Fruit fly (Drosophila melanogaster) whole organism, adult: ENCODE measurements around the gene CG12885.

Experiments used
- CG11617 ChIP-seq: fragments of 200-800 bp; sonication (Bioruptor generic); optimal IDR thresholded peaks from 2 replicates; lab custom pipeline; 2017; ENCODE audit warnings: mild to moderate bottlenecking, missing biosample characterization, missing genetic modification reagents, missing genetic modification characterization
- CG12768 ChIP-seq: fragments of 200-800 bp; sonication (Bioruptor generic); optimal IDR thresholded peaks from 2 replicates; lab custom pipeline; 2017; ENCODE audit warnings: missing biosample characterization, missing genetic modification characterization, mild to moderate bottlenecking, moderate library complexity, missing genetic modification reagents
- CG14711 ChIP-seq: fragments of 200-800 bp; sonication (Bioruptor generic); optimal IDR thresholded peaks from 2 replicates; lab custom pipeline; 2018; ENCODE audit warnings: missing biosample characterization, mild to moderate bottlenecking, missing genetic modification characterization, moderate library complexity
- CG1620 ChIP-seq: fragments of 200-800 bp; sonication (Bioruptor generic); optimal IDR thresholded peaks from 2 replicates; lab custom pipeline; 2016; ENCODE audit warnings: missing biosample characterization, missing genetic modification characterization
- CG33017 ChIP-seq: fragments of 200-800 bp; sonication (Bioruptor generic); optimal IDR thresholded peaks from 2 replicates; lab custom pipeline; 2018; ENCODE audit warnings: missing biosample characterization, mild to moderate bottlenecking, missing genetic modification characterization, moderate library complexity
- CG5204 ChIP-seq: fragments of 200-800 bp; sonication (Bioruptor generic); optimal IDR thresholded peaks from 2 replicates; lab custom pipeline; 2016; ENCODE audit warnings: missing biosample characterization, missing genetic modification characterization
- CG7045 ChIP-seq: fragments of 200-800 bp; sonication (Bioruptor generic); optimal IDR thresholded peaks from 2 replicates; lab custom pipeline; 2017; ENCODE audit warnings: missing biosample characterization, mild to moderate bottlenecking, missing genetic modification characterization
- CG7101 ChIP-seq: fragments of 200-800 bp; sonication (Bioruptor generic); optimal IDR thresholded peaks from 2 replicates; lab custom pipeline; 2018; ENCODE audit warnings: missing biosample characterization, mild to moderate bottlenecking, missing genetic modification characterization, moderate library complexity
- Clk ChIP-seq: fragments of 200-800 bp; sonication (Bioruptor generic); optimal IDR thresholded peaks from 2 replicates; lab custom pipeline; 2017; ENCODE audit warnings: missing biosample characterization, missing genetic modification characterization
- Crg-1 ChIP-seq: fragments of 200-800 bp; sonication (Bioruptor generic); optimal IDR thresholded peaks from 2 replicates; lab custom pipeline; 2016; ENCODE audit warnings: missing biosample characterization, missing genetic modification characterization
- Hr96 ChIP-seq: fragments of 200-800 bp; sonication (Bioruptor generic); optimal IDR thresholded peaks from 2 replicates; lab custom pipeline; 2016; ENCODE audit warnings: missing biosample characterization, missing genetic modification characterization
- Mnt ChIP-seq: fragments of 200-800 bp; sonication (Bioruptor generic); optimal IDR thresholded peaks from 2 replicates; lab custom pipeline; 2016; ENCODE audit warnings: missing biosample characterization, mild to moderate bottlenecking, missing genetic modification characterization
- bab1 ChIP-seq: fragments of 200-800 bp; sonication (Bioruptor generic); optimal IDR thresholded peaks from 3 replicates; lab custom pipeline; 2019; ENCODE audit warnings: missing biosample characterization, mild to moderate bottlenecking, missing genetic modification characterization, moderate library complexity
- cic ChIP-seq: fragments of 200-800 bp; sonication (Bioruptor generic); optimal IDR thresholded peaks from 2 replicates; lab custom pipeline; 2017; ENCODE audit warnings: missing biosample characterization, mild to moderate bottlenecking, missing genetic modification characterization, moderate library complexity
- cnc ChIP-seq, 2 experiments: fragments of >200 bp; optimal IDR thresholded peaks; 2 replicates each; lab custom pipeline; 2017
- kay ChIP-seq: fragments of 200-800 bp; sonication (Bioruptor generic); peaks from one replicate; lab custom pipeline; 2016; ENCODE audit warnings: missing biosample characterization, missing genetic modification characterization, borderline replicate concordance
- ovo ChIP-seq: fragments of 200-800 bp; sonication (Bioruptor generic); optimal IDR thresholded peaks from 2 replicates; lab custom pipeline; 2016; ENCODE audit warnings: missing biosample characterization, missing genetic modification characterization
- pad ChIP-seq: fragments of 200-800 bp; sonication (Bioruptor generic); optimal IDR thresholded peaks from 3 replicates; lab custom pipeline; 2017; ENCODE audit warnings: missing biosample characterization, missing genetic modification characterization, mild to moderate bottlenecking, moderate library complexity, missing genetic modification reagents
- tj ChIP-seq: fragments of 200-800 bp; sonication (Bioruptor generic); optimal IDR thresholded peaks from 3 replicates; lab custom pipeline; 2017; ENCODE audit warnings: missing biosample characterization, mild to moderate bottlenecking, missing genetic modification characterization, moderate library complexity
- toe ChIP-seq: fragments of 200-800 bp; sonication (Bioruptor generic); optimal IDR thresholded peaks from 2 replicates; lab custom pipeline; 2016; ENCODE audit warnings: missing biosample characterization, missing genetic modification characterization

The CG12885 gene

dm6 chr3R:27517157-27517556 is 3.5 kb upstream of the CG12885 start, which contains the start of gene CG13972:
Gene CG13972 (minus strand): TSS chr3R:27517257.
- TF ChIP-seq cnc (optimal IDR thresholded peaks at IDR 0.05; lab: Kevin White, UChicago) = no peak
- TF ChIP-seq Crg-1 = no peak
- no peak for TF ChIP-seq CG11617
- TF ChIP-seq CG7045 (GFP tag; lab: Kevin White, UChicago) = no peak
- TF ChIP-seq Hr96 (GFP tag; lab: Kevin White, UChicago) = no peak
- no peak for TF ChIP-seq pad (GFP tag; lab: Kevin White, UChicago)
- no peak for TF ChIP-seq bab1 (GFP tag; lab: Kevin White, UChicago)

- TF ChIP-seq CG5204 = no peak
- no peak for TF ChIP-seq ovo (GFP tag; lab: Kevin White, UChicago)
- TF ChIP-seq tj (GFP tag; lab: Kevin White, UChicago) = no peak
- TF ChIP-seq CG1620 = no peak
- no peak for TF ChIP-seq Hr96 (GFP tag; lab: Kevin White, UChicago)
- no peak for TF ChIP-seq toe (GFP tag; lab: Kevin White, UChicago)
- no peak for TF ChIP-seq CG14711 (tag; lab: Kevin White, UChicago)
- TF ChIP-seq Crg-1 = no peak
- TF ChIP-seq CG12768 (GFP tag; lab: Kevin White, UChicago) = no peak
- no peak for TF ChIP-seq pad (GFP tag; lab: Kevin White, UChicago)
- TF ChIP-seq CG33017 (tag; lab: Kevin White, UChicago) = no peak
Observed at dm6 chr3R:27519879-27520278, 787 bp upstream of the CG12885 start.

dm6 chr3R:27533225-27533624 is 12.6 kb downstream of the CG12885 start:
- TF ChIP-seq cnc (optimal IDR thresholded peaks at IDR 0.05; lab: Kevin White, UChicago) (no peak), CG12768 (GFP tag; lab: Kevin White, UChicago) (no peak), CG5204 (no peak), CG33017 (tag; lab: Kevin White, UChicago) (no peak), CG14711 (tag; lab: Kevin White, UChicago) (no peak), Crg-1 (no peak), pad (GFP tag; lab: Kevin White, UChicago) (no peak), kay (no peak), tj (GFP tag; lab: Kevin White, UChicago) (no peak)

dm6 chr3R:27542197-27542596 is 21.5 kb downstream of the CG12885 start, which contains the start of gene Gr98b:
Gene Gr98b (plus strand): TSS chr3R:27542497.
- TF ChIP-seq CG7045 (GFP tag; lab: Kevin White, UChicago) = no peak
- no peak for TF ChIP-seq kay
- TF ChIP-seq Crg-1 = no peak
- TF ChIP-seq cnc (optimal IDR thresholded peaks at IDR 0.05; lab: Kevin White, UChicago) = no peak
- no peak for TF ChIP-seq CG12768 (GFP tag; lab: Kevin White, UChicago)
- no peak for TF ChIP-seq CG5204
- no peak for TF ChIP-seq CG7101 (tag; lab: Kevin White, UChicago)
- no peak for TF ChIP-seq Clk
- TF ChIP-seq cic (GFP tag; lab: Kevin White, UChicago) = no peak
- no peak for TF ChIP-seq CG11617
- no peak for TF ChIP-seq bab1 (GFP tag; lab: Kevin White, UChicago)
- TF ChIP-seq CG1620 = no peak
- TF ChIP-seq toe (GFP tag; lab: Kevin White, UChicago) = no peak
- no peak for TF ChIP-seq ovo (GFP tag; lab: Kevin White, UChicago)
- TF ChIP-seq CG33017 (tag; lab: Kevin White, UChicago) = no peak

dm6 chr3R:27544143-27544542 is 23.5 kb downstream of the CG12885 start, which contains the start of gene Gr98c:
Gene Gr98c (plus strand): TSS chr3R:27544443.
- TF ChIP-seq CG33017 (tag; lab: Kevin White, UChicago) (no peak), Clk (no peak), CG14711 (tag; lab: Kevin White, UChicago) (no peak), Crg-1 (no peak), CG1620 (no peak), CG11617 (no peak), ovo (GFP tag; lab: Kevin White, UChicago) (no peak), Mnt (GFP tag; lab: Kevin White, UChicago) (no peak), CG12768 (GFP tag; lab: Kevin White, UChicago) (no peak), CG7045 (GFP tag; lab: Kevin White, UChicago) (no peak), CG5204 (no peak), bab1 (GFP tag; lab: Kevin White, UChicago) (no peak), pad (GFP tag; lab: Kevin White, UChicago) (no peak), cnc (optimal IDR thresholded peaks at IDR 0.05; lab: Kevin White, UChicago) (no peak), toe (GFP tag; lab: Kevin White, UChicago) (no peak), tj (GFP tag; lab: Kevin White, UChicago) (no peak), Hr96 (GFP tag; lab: Kevin White, UChicago) (no peak), cic (GFP tag; lab: Kevin White, UChicago) (no peak), CG7101 (tag; lab: Kevin White, UChicago) (no peak)

dm6 chr3R:27545752-27546151 is 25.1 kb downstream of the CG12885 start, which contains the start of gene Gr98d:
Gene Gr98d (plus strand): TSS chr3R:27546052.
- TF ChIP-seq ovo (GFP tag; lab: Kevin White, UChicago) (no peak), Clk (no peak), CG11617 (no peak), CG1620 (no peak), CG14711 (tag; lab: Kevin White, UChicago) (no peak), CG33017 (tag; lab: Kevin White, UChicago) (no peak), Mnt (GFP tag; lab: Kevin White, UChicago) (no peak)
